Fruit fly (Drosophila melanogaster) whole organism, embryonic: ENCODE data around the gene CkIIbeta.

ENCODE experiments used
- Awh ChIP-seq: fragments of 200-800 bp; sonication (Bioruptor generic); IDR thresholded peaks from 2 replicates; pipeline ENCODE4, ENCODE4 v1.3.6; 2022; ENCODE audit warnings: missing biosample characterization, missing genetic modification characterization
- C15 ChIP-seq: fragments of 200-800 bp; sonication (Bioruptor generic); IDR thresholded peaks from 3 replicates; pipeline ENCODE4 v1.3.6; 2022; ENCODE audit warnings: missing biosample characterization, missing genetic modification characterization
- CG10431 ChIP-seq: fragments of 200-800 bp; sonication (Bioruptor generic); optimal IDR thresholded peaks from 3 replicates; lab custom pipeline; 2018; ENCODE audit warnings: missing biosample characterization, mild to moderate bottlenecking, missing genetic modification characterization
- CG10462 ChIP-seq: fragments of 200-800 bp; sonication (Bioruptor generic); optimal IDR thresholded peaks from 2 replicates; lab custom pipeline; 2016; ENCODE audit warnings: missing biosample characterization, missing genetic modification characterization
- CG10654 ChIP-seq: fragments of 200-800 bp; sonication (Bioruptor generic); optimal IDR thresholded peaks from 2 replicates; lab custom pipeline; 2016; ENCODE audit warnings: missing biosample characterization, missing genetic modification characterization
- CG11695 ChIP-seq: fragments of 200-800 bp; sonication (Bioruptor generic); IDR thresholded peaks from 3 replicates; pipeline ENCODE4 v1.3.6; 2022; ENCODE audit warnings: missing biosample characterization, missing genetic modification characterization
- CG17359 ChIP-seq: fragments of 200-800 bp; sonication (Bioruptor generic); optimal IDR thresholded peaks from 3 replicates; lab custom pipeline; 2018; ENCODE audit warnings: missing biosample characterization, mild to moderate bottlenecking, missing genetic modification characterization, moderate library complexity
- CG17912 ChIP-seq: fragments of 200-800 bp; sonication (Bioruptor generic); optimal IDR thresholded peaks from 2 replicates; lab custom pipeline; 2018; ENCODE audit warnings: missing biosample characterization, mild to moderate bottlenecking, missing genetic modification characterization
- CG2889 ChIP-seq: fragments of 200-800 bp; sonication (Bioruptor generic); IDR thresholded peaks from 3 replicates; pipeline ENCODE4 v1.3.6; 2022; ENCODE audit warnings: missing biosample characterization, missing genetic modification characterization
- CG3065 ChIP-seq: fragments of 200-800 bp; sonication (Bioruptor generic); optimal IDR thresholded peaks from 2 replicates; lab custom pipeline; 2016; ENCODE audit warnings: missing biosample characterization, missing genetic modification characterization
- CG3163 ChIP-seq: fragments of 200-800 bp; sonication (Bioruptor generic); optimal IDR thresholded peaks from 3 replicates; lab custom pipeline; 2016; ENCODE audit warnings: missing biosample characterization, missing genetic modification characterization
- CG3281 ChIP-seq: fragments of 200-800 bp; sonication (Bioruptor generic); optimal IDR thresholded peaks from 3 replicates; lab custom pipeline; 2017; ENCODE audit warnings: missing biosample characterization, mild to moderate bottlenecking, missing genetic modification characterization
- CG33213 ChIP-seq: fragments of 200-800 bp; sonication (Bioruptor generic); optimal IDR thresholded peaks from 3 replicates; lab custom pipeline; 2016; ENCODE audit warnings: missing biosample characterization, missing genetic modification characterization
- CG43689 ChIP-seq: fragments of 200-800 bp; sonication (Bioruptor generic); IDR thresholded peaks from 2 replicates; pipeline ENCODE4 v1.3.6; 2022; ENCODE audit warnings: missing biosample characterization, missing genetic modification characterization
- CG4820 ChIP-seq: fragments of 200-800 bp; sonication (Bioruptor generic); optimal IDR thresholded peaks from 3 replicates; lab custom pipeline; 2016; ENCODE audit warnings: missing biosample characterization, missing genetic modification characterization
- CG6791 ChIP-seq: fragments of 200-800 bp; sonication (Bioruptor generic); IDR thresholded peaks from 3 replicates; pipeline ENCODE4 v1.3.6; 2022; ENCODE audit warnings: missing biosample characterization, missing genetic modification characterization; ENCODE audit not compliant: partially characterized antibody
- CG7928 ChIP-seq: fragments of 200-800 bp; sonication (Bioruptor generic); optimal IDR thresholded peaks from 2 replicates; lab custom pipeline; 2017; ENCODE audit warnings: missing biosample characterization, mild to moderate bottlenecking, missing genetic modification characterization
- CG7963 ChIP-seq: fragments of 200-800 bp; sonication (Bioruptor generic); IDR thresholded peaks from 3 replicates; pipeline ENCODE4 v1.3.6; 2022; ENCODE audit warnings: missing biosample characterization, missing genetic modification characterization; ENCODE audit not compliant: partially characterized antibody
- CG8089 ChIP-seq: fragments of 200-800 bp; sonication (Bioruptor generic); optimal IDR thresholded peaks from 3 replicates; lab custom pipeline; 2016; ENCODE audit warnings: missing biosample characterization, missing genetic modification characterization
- CG8478 ChIP-seq: fragments of >200 bp; optimal IDR thresholded peaks from 2 replicates; lab custom pipeline; 2018
- CG8924 ChIP-seq: fragments of 200-800 bp; optimal IDR thresholded peaks from 3 replicates; lab custom pipeline; 2019; ENCODE audit warnings: missing biosample characterization, mild to moderate bottlenecking, missing genetic modification characterization, moderate library complexity
- CG9876 ChIP-seq: fragments of 200-800 bp; sonication (Bioruptor generic); optimal IDR thresholded peaks from 2 replicates; lab custom pipeline; 2016; ENCODE audit warnings: missing biosample characterization, missing genetic modification characterization
- CTCF ChIP-seq: fragments of 200-800 bp; sonication (Bioruptor generic); optimal IDR thresholded peaks from 2 replicates; lab custom pipeline; 2017; ENCODE audit warnings: missing biosample characterization, mild to moderate bottlenecking, missing genetic modification characterization, moderate library complexity
- ERR ChIP-seq: fragments of 200-800 bp; sonication (Bioruptor generic); optimal IDR thresholded peaks from 2 replicates; lab custom pipeline; 2016; ENCODE audit warnings: missing biosample characterization, missing genetic modification characterization
- Gsc ChIP-seq: fragments of 200-800 bp; sonication (Bioruptor generic); IDR thresholded peaks from 2 replicates; pipeline ENCODE4 v1.3.6; 2022; ENCODE audit warnings: missing biosample characterization, missing genetic modification characterization
- HHEX ChIP-seq: fragments of 200-800 bp; sonication (Bioruptor generic); optimal IDR thresholded peaks from 3 replicates; lab custom pipeline; 2017; ENCODE audit warnings: missing biosample characterization, mild to moderate bottlenecking, missing genetic modification characterization, missing genetic modification reagents
- HLH54F ChIP-seq: fragments of 200-800 bp; sonication (Bioruptor generic); optimal IDR thresholded peaks from 3 replicates; lab custom pipeline; 2016; ENCODE audit warnings: missing biosample characterization, missing genetic modification characterization
- HLHmδ ChIP-seq: fragments of 200-800 bp; sonication (Bioruptor generic); optimal IDR thresholded peaks from 2 replicates; lab custom pipeline; 2018; ENCODE audit warnings: missing biosample characterization, mild to moderate bottlenecking, missing genetic modification characterization, moderate library complexity
- Hsf ChIP-seq: fragments of 200-800 bp; sonication (Bioruptor generic); optimal IDR thresholded peaks from 3 replicates; lab custom pipeline; 2016; ENCODE audit warnings: missing biosample characterization, missing genetic modification characterization
- Kr ChIP-seq: fragments of 200-800 bp; sonication (Bioruptor generic); optimal IDR thresholded peaks from 2 replicates; lab custom pipeline; 2017; ENCODE audit warnings: missing biosample characterization, mild to moderate bottlenecking, missing genetic modification characterization
- MTF-1 ChIP-seq: fragments of 200-800 bp; sonication (Bioruptor generic); optimal IDR thresholded peaks from 2 replicates; lab custom pipeline; 2018; ENCODE audit warnings: missing biosample characterization, mild to moderate bottlenecking, missing genetic modification characterization, borderline replicate concordance
- Meics ChIP-seq: fragments of 200-800 bp; sonication (Bioruptor generic); optimal IDR thresholded peaks from 2 replicates; lab custom pipeline; 2017; ENCODE audit warnings: missing biosample characterization, mild to moderate bottlenecking, missing genetic modification characterization
- Six4 ChIP-seq: fragments of 200-800 bp; sonication (Bioruptor generic); optimal IDR thresholded peaks from 2 replicates; lab custom pipeline; 2016; ENCODE audit warnings: missing biosample characterization, missing genetic modification characterization
- Ssrp ChIP-seq: fragments of 200-800 bp; sonication (Bioruptor generic); optimal IDR thresholded peaks from 2 replicates; lab custom pipeline; 2018; ENCODE audit warnings: missing biosample characterization, mild to moderate bottlenecking, missing genetic modification characterization, moderate library complexity
- Xrp1 ChIP-seq: fragments of 200-800 bp; sonication (Bioruptor generic); IDR thresholded peaks from 2 replicates; pipeline ENCODE4 v1.3.6; 2022; ENCODE audit warnings: missing biosample characterization, missing genetic modification characterization
- ab ChIP-seq: fragments of 200-800 bp; sonication (Bioruptor generic); optimal IDR thresholded peaks from 2 replicates; lab custom pipeline; 2016; ENCODE audit warnings: missing biosample characterization, missing genetic modification characterization
- cad ChIP-seq: fragments of >200 bp; optimal IDR thresholded peaks from 2 replicates; lab custom pipeline; 2017; ENCODE audit warnings: missing biosample characterization, missing genetic modification characterization
- dan ChIP-seq: fragments of 200-800 bp; sonication (Bioruptor generic); IDR thresholded peaks from 2 replicates; pipeline ENCODE4 v1.3.6; 2022; ENCODE audit warnings: missing biosample characterization, missing genetic modification characterization
- fd3F ChIP-seq: fragments of 200-800 bp; sonication (Bioruptor generic); optimal IDR thresholded peaks from 2 replicates; lab custom pipeline; 2018; ENCODE audit warnings: missing biosample characterization, mild to moderate bottlenecking, missing genetic modification characterization, moderate library complexity
- jumu ChIP-seq: fragments of 200-800 bp; sonication (Bioruptor generic); optimal IDR thresholded peaks from 3 replicates; lab custom pipeline; 2016; ENCODE audit warnings: missing biosample characterization, missing genetic modification characterization
- lab ChIP-seq: fragments of 200-800 bp; sonication (Bioruptor generic); optimal IDR thresholded peaks from 3 replicates; lab custom pipeline; 2017; ENCODE audit warnings: missing biosample characterization, missing genetic modification characterization, mild to moderate bottlenecking, moderate library complexity, missing genetic modification reagents
- p53 ChIP-seq: fragments of 200-800 bp; sonication (Bioruptor generic); optimal IDR thresholded peaks from 2 replicates; lab custom pipeline; 2016; ENCODE audit warnings: missing biosample characterization, missing genetic modification characterization
- pzg ChIP-seq: fragments of 200-800 bp; sonication (Bioruptor generic); optimal IDR thresholded peaks from 3 replicates; lab custom pipeline; 2018; ENCODE audit warnings: missing biosample characterization, mild to moderate bottlenecking, missing genetic modification characterization, moderate library complexity
- repo ChIP-seq: fragments of 200-800 bp; sonication (Bioruptor generic); optimal IDR thresholded peaks from 2 replicates; lab custom pipeline; 2016; ENCODE audit warnings: missing biosample characterization, missing genetic modification characterization
- ro ChIP-seq: fragments of 200-800 bp; sonication (Bioruptor generic); IDR thresholded peaks from 2 replicates; pipeline ENCODE4 v1.3.6; 2022; ENCODE audit warnings: missing biosample characterization, missing genetic modification characterization
- run ChIP-seq: fragments of 200-800 bp; sonication (Bioruptor generic); optimal IDR thresholded peaks from 3 replicates; lab custom pipeline; 2018; ENCODE audit warnings: missing biosample characterization, mild to moderate bottlenecking, missing genetic modification characterization
- sima ChIP-seq: fragments of 200-800 bp; sonication (Bioruptor generic); optimal IDR thresholded peaks from 2 replicates; lab custom pipeline; 2016; ENCODE audit warnings: missing biosample characterization, missing genetic modification characterization
- twi ChIP-seq: fragments of 200-800 bp; optimal IDR thresholded peaks from 2 replicates; lab custom pipeline; 2019; ENCODE audit warnings: missing biosample characterization, mild to moderate bottlenecking, missing genetic modification characterization, moderate library complexity
- vnd ChIP-seq: fragments of 200-800 bp; sonication (Bioruptor generic); IDR thresholded peaks from 3 replicates; pipeline ENCODE4 v1.3.6; 2022; ENCODE audit warnings: missing biosample characterization, missing genetic modification characterization; ENCODE audit not compliant: partially characterized antibody
- wdn ChIP-seq: fragments of 200-800 bp; sonication (Bioruptor generic); IDR thresholded peaks from 2 replicates; pipeline ENCODE4 v1.3.6; 2022; ENCODE audit warnings: missing biosample characterization, missing genetic modification characterization
- zen ChIP-seq: fragments of 200-800 bp; sonication (Bioruptor generic); optimal IDR thresholded peaks from 3 replicates; lab custom pipeline; 2018; ENCODE audit warnings: missing biosample characterization, mild to moderate bottlenecking, missing genetic modification characterization, moderate library complexity
- zfh1 ChIP-seq: fragments of 200-800 bp; sonication (Bioruptor generic); IDR thresholded peaks from 3 replicates; pipeline ENCODE4 v1.3.6; 2022; ENCODE audit warnings: missing biosample characterization, missing genetic modification characterization

Gene CkIIbeta

dm6 chrX:11775987-11776587 is 16.2 kb upstream of the CkIIbeta start (continued):
- TF ChIP-seq vnd (GFP tag; lab: Robert Waterston, UW), result no peak
- no peak for TF ChIP-seq CTCF
- no peak for TF ChIP-seq CG10431 (GFP tag; lab: Kevin White, UChicago)
- peak; percentile 33 for TF ChIP-seq CG10654 (GFP tag; lab: Kevin White, UChicago)
- TF ChIP-seq HLH54F (GFP tag; lab: Kevin White, UChicago), result no peak
- TF ChIP-seq Awh (GFP tag; lab: Robert Waterston, UW), result no peak
- no peak for TF ChIP-seq HLHmδ (GFP tag; lab: Kevin White, UChicago)
- no peak for TF ChIP-seq CG10462
- peak; percentile 46 for TF ChIP-seq CG8924
- TF ChIP-seq zfh1 (GFP tag; lab: Robert Waterston, UW), result peak; percentile 73
- TF ChIP-seq ro, result no peak
- peak; percentile 51 for TF ChIP-seq Six4 (GFP tag; lab: Kevin White, UChicago)
- TF ChIP-seq lab (GFP tag; lab: Kevin White, UChicago), result peak; percentile 48
- TF ChIP-seq Meics (GFP tag; lab: Kevin White, UChicago), result peak; percentile 23
- TF ChIP-seq CG6791 (GFP tag; lab: Robert Waterston, UW), result no peak
- TF ChIP-seq CG43689 (GFP tag; lab: Robert Waterston, UW), result no peak
- no peak for TF ChIP-seq CG7963 (GFP tag; lab: Robert Waterston, UW)
- peak; percentile 47; the same call in 1 of the 2 replicates for TF ChIP-seq Gsc (GFP tag; lab: Robert Waterston, UW)
- TF ChIP-seq fd3F (GFP tag; lab: Kevin White, UChicago), result no peak
- peak; percentile 51 for TF ChIP-seq Ssrp (tag; lab: Kevin White, UChicago)
- no peak for TF ChIP-seq CG3281 (GFP tag; lab: Kevin White, UChicago)
- TF ChIP-seq CG8089 (GFP tag; lab: Kevin White, UChicago), result peak; percentile 15
- no peak for TF ChIP-seq Kr (GFP tag; lab: Kevin White, UChicago)
- TF ChIP-seq ab (GFP tag; lab: Kevin White, UChicago), result no peak
- no peak for TF ChIP-seq p53 (GFP tag; lab: Kevin White, UChicago)
- TF ChIP-seq CG11695 (GFP tag; lab: Robert Waterston, UW), result no peak
- TF ChIP-seq jumu (GFP tag; lab: Kevin White, UChicago), result peak; percentile 42
- TF ChIP-seq CG4820 (GFP tag; lab: Kevin White, UChicago), result peak; percentile 46
- TF ChIP-seq Xrp1 (GFP tag; lab: Robert Waterston, UW), result no peak; the same call in none of the 2 replicates
- no peak for TF ChIP-seq CG7928 (GFP tag; lab: Kevin White, UChicago)
- no peak for TF ChIP-seq CG3065
- TF ChIP-seq run (tag; lab: Kevin White, UChicago), result no peak
- peak; percentile 36 for TF ChIP-seq Hsf
- no peak for TF ChIP-seq CG9876 (GFP tag; lab: Kevin White, UChicago)
- no peak for TF ChIP-seq twi
- TF ChIP-seq pzg (GFP tag; lab: Kevin White, UChicago), result no peak
- peak; percentile 52 for TF ChIP-seq zen (tag; lab: Kevin White, UChicago)
- no peak for TF ChIP-seq cad (GFP tag; lab: Kevin White, UChicago)
- peak; percentile 30; the same call in 1 of the 2 replicates for TF ChIP-seq dan (GFP tag; lab: Robert Waterston, UW)
- no peak for TF ChIP-seq ERR
- TF ChIP-seq CG17912, result no peak
- no peak for TF ChIP-seq CG33213 (GFP tag; lab: Kevin White, UChicago)
- no peak for TF ChIP-seq CG17359
- peak; percentile 15 for TF ChIP-seq repo (GFP tag; lab: Kevin White, UChicago)
- TF ChIP-seq wdn, result no peak
- TF ChIP-seq sima (GFP tag; lab: Kevin White, UChicago), result no peak
- no peak for TF ChIP-seq MTF-1
- TF ChIP-seq CG8478 (lab: Kevin White, UChicago), result no peak
- no peak for TF ChIP-seq CG3163 (GFP tag; lab: Kevin White, UChicago)
- TF ChIP-seq CG2889 (GFP tag; lab: Robert Waterston, UW), result no peak
- no peak for TF ChIP-seq C15 (GFP tag; lab: Robert Waterston, UW)
- peak; percentile 38 for TF ChIP-seq HHEX (GFP tag; lab: Kevin White, UChicago)
